Fruit fly (Drosophila melanogaster) whole organism, embryonic: ENCODE data around the gene PAN3.

Experiments
- Ada2b ChIP-seq: fragments of 200-800 bp; sonication (Bioruptor generic); IDR thresholded peaks from 2 replicates; pipeline ENCODE4 v1.3.6; 2022; ENCODE audit warnings: missing biosample characterization, missing genetic modification characterization
- Bdp1 ChIP-seq: fragments of 200-800 bp; sonication (Bioruptor generic); optimal IDR thresholded peaks from 3 replicates; lab custom pipeline; 2016; ENCODE audit warnings: missing biosample characterization, missing genetic modification characterization
- CG11504 ChIP-seq: fragments of 200-800 bp; sonication (Bioruptor generic); optimal IDR thresholded peaks from 3 replicates; lab custom pipeline; 2019; ENCODE audit warnings: missing biosample characterization, mild to moderate bottlenecking, missing genetic modification characterization, moderate library complexity
- CG12071 ChIP-seq: fragments of 200-800 bp; sonication (Bioruptor generic); optimal IDR thresholded peaks from 3 replicates; lab custom pipeline; 2018; ENCODE audit warnings: missing biosample characterization, mild to moderate bottlenecking, missing genetic modification characterization
- CG12391 ChIP-seq: fragments of 200-800 bp; sonication (Bioruptor generic); optimal IDR thresholded peaks from 3 replicates; lab custom pipeline; 2018; ENCODE audit warnings: missing biosample characterization, mild to moderate bottlenecking, missing genetic modification characterization, moderate library complexity
- CG14014 ChIP-seq: fragments of 200-800 bp; sonication (Bioruptor generic); IDR thresholded peaks from 2 replicates; pipeline ENCODE4 v1.3.6; 2022; ENCODE audit warnings: missing biosample characterization, missing genetic modification characterization
- CG1529 ChIP-seq: fragments of 200-800 bp; sonication (Bioruptor generic); optimal IDR thresholded peaks from 3 replicates; lab custom pipeline; 2018; ENCODE audit warnings: missing biosample characterization, missing genetic modification characterization
- CG15514 ChIP-seq: fragments of 200-800 bp; sonication (Bioruptor generic); optimal IDR thresholded peaks from 3 replicates; lab custom pipeline; 2017; ENCODE audit warnings: missing biosample characterization, missing genetic modification characterization, mild to moderate bottlenecking, moderate library complexity, missing genetic modification reagents
- CG2116 ChIP-seq: fragments of 200-800 bp; sonication (Bioruptor generic); optimal IDR thresholded peaks from 3 replicates; lab custom pipeline; 2018; ENCODE audit warnings: missing biosample characterization, mild to moderate bottlenecking, missing genetic modification characterization
- CG2202 ChIP-seq: fragments of 200-800 bp; sonication (Bioruptor generic); optimal IDR thresholded peaks from 2 replicates; lab custom pipeline; 2018; ENCODE audit warnings: missing biosample characterization, mild to moderate bottlenecking, missing genetic modification characterization
- CG31224 ChIP-seq: fragments of 200-800 bp; sonication (Bioruptor generic); IDR thresholded peaks from 2 replicates; pipeline ENCODE4 v1.3.6; 2022; ENCODE audit warnings: missing biosample characterization, missing genetic modification characterization
- CG4282 ChIP-seq: fragments of 200-800 bp; sonication (Bioruptor generic); optimal IDR thresholded peaks from 2 replicates; lab custom pipeline; 2016; ENCODE audit warnings: missing biosample characterization, missing genetic modification characterization
- CG4854 ChIP-seq: fragments of 200-800 bp; sonication (Bioruptor generic); optimal IDR thresholded peaks from 2 replicates; lab custom pipeline; 2016; ENCODE audit warnings: missing biosample characterization, missing genetic modification characterization, inconsistent platforms
- CG6791 ChIP-seq: fragments of 200-800 bp; sonication (Bioruptor generic); IDR thresholded peaks from 3 replicates; pipeline ENCODE4 v1.3.6; 2022; ENCODE audit warnings: missing biosample characterization, missing genetic modification characterization; ENCODE audit not compliant: partially characterized antibody
- CG6813 ChIP-seq: fragments of 200-800 bp; sonication (Bioruptor generic); optimal IDR thresholded peaks from 2 replicates; lab custom pipeline; 2017; ENCODE audit warnings: missing biosample characterization, missing genetic modification characterization, mild to moderate bottlenecking, moderate library complexity, missing genetic modification reagents
- CG8290 ChIP-seq, 3 experiments: fragments of 200-800 bp; sonication (Bioruptor generic); optimal IDR thresholded peaks; 2 replicates each; lab custom pipeline; 2016 to 2019; ENCODE audit warnings: missing biosample characterization in 3 of 3, missing genetic modification characterization in 3 of 3, mild to moderate bottlenecking in 2 of 3, moderate library complexity in 1 of 3
- CG8924 ChIP-seq: fragments of 200-800 bp; optimal IDR thresholded peaks from 3 replicates; lab custom pipeline; 2019; ENCODE audit warnings: missing biosample characterization, mild to moderate bottlenecking, missing genetic modification characterization, moderate library complexity
- Camta ChIP-seq: fragments of 200-800 bp; sonication (Bioruptor generic); optimal IDR thresholded peaks from 2 replicates; lab custom pipeline; 2016; ENCODE audit warnings: missing biosample characterization, missing genetic modification characterization
- Dfd ChIP-seq, 2 experiments: fragments of >200 bp; optimal IDR thresholded peaks; 2 replicates each; lab custom pipeline; 2017; ENCODE audit warnings: missing biosample characterization in 2 of 2, missing genetic modification characterization in 2 of 2
- Doc3 ChIP-seq: fragments of 200-800 bp; sonication (Bioruptor generic); IDR thresholded peaks from 3 replicates; pipeline ENCODE4 v1.3.6; 2022; ENCODE audit warnings: missing biosample characterization, missing genetic modification characterization; ENCODE audit not compliant: partially characterized antibody
- Drgx ChIP-seq: fragments of 200-800 bp; sonication (Bioruptor generic); IDR thresholded peaks from 2 replicates; pipeline ENCODE4 v1.3.6; 2022; ENCODE audit warnings: missing biosample characterization, missing genetic modification characterization
- Hmr ChIP-seq: fragments of 200-800 bp; sonication (Bioruptor generic); optimal IDR thresholded peaks from 3 replicates; lab custom pipeline; 2017; ENCODE audit warnings: mild to moderate bottlenecking, missing biosample characterization, missing genetic modification reagents, missing genetic modification characterization
- Hr78 ChIP-seq, 2 experiments: fragments of 200-800 bp in 1 of 2; fragments of >200 bp in 1 of 2; sonication (Bioruptor generic) in 1 of 2; optimal IDR thresholded peaks; 2 replicates each; lab custom pipeline; 2017 to 2019; ENCODE audit warnings: missing biosample characterization in 2 of 2, missing genetic modification characterization in 2 of 2, mild to moderate bottlenecking in 1 of 2, moderate library complexity in 1 of 2
- MBD-R2 ChIP-seq: fragments of 200-800 bp; sonication (Bioruptor generic); IDR thresholded peaks from 2 replicates; pipeline ENCODE4 v1.3.6; 2022; ENCODE audit warnings: missing biosample characterization, missing genetic modification characterization
- MESR4 ChIP-seq: fragments of 200-800 bp; sonication (Bioruptor generic); optimal IDR thresholded peaks from 2 replicates; lab custom pipeline; 2018; ENCODE audit warnings: missing biosample characterization, mild to moderate bottlenecking, missing genetic modification characterization, moderate library complexity
- NK7.1 ChIP-seq: fragments of 200-800 bp; sonication (Bioruptor generic); optimal IDR thresholded peaks from 3 replicates; lab custom pipeline; 2016; ENCODE audit warnings: missing biosample characterization, missing genetic modification characterization
- NfI ChIP-seq: fragments of 200-800 bp; sonication (Bioruptor generic); optimal IDR thresholded peaks from 3 replicates; lab custom pipeline; 2018; ENCODE audit warnings: missing biosample characterization, mild to moderate bottlenecking, missing genetic modification characterization, moderate library complexity
- Ptx1 ChIP-seq: fragments of 200-800 bp; sonication (Bioruptor generic); IDR thresholded peaks from 2 replicates; pipeline ENCODE4 v1.3.6; 2022; ENCODE audit warnings: missing biosample characterization, missing genetic modification characterization
- Rx ChIP-seq: fragments of 200-800 bp; sonication (Bioruptor generic); IDR thresholded peaks from 2 replicates; pipeline ENCODE4 v1.3.6; 2022; ENCODE audit warnings: missing biosample characterization, missing genetic modification characterization
- ab ChIP-seq: fragments of 200-800 bp; sonication (Bioruptor generic); optimal IDR thresholded peaks from 2 replicates; lab custom pipeline; 2016; ENCODE audit warnings: missing biosample characterization, missing genetic modification characterization
- ase ChIP-seq: fragments of 200-800 bp; sonication (Bioruptor generic); IDR thresholded peaks from 3 replicates; pipeline ENCODE4 v1.3.6; 2022; ENCODE audit warnings: missing biosample characterization, missing genetic modification characterization
- bab2 ChIP-seq: fragments of 200-800 bp; sonication (Bioruptor generic); optimal IDR thresholded peaks from 2 replicates; lab custom pipeline; 2016; ENCODE audit warnings: missing biosample characterization, missing genetic modification characterization
- bcd ChIP-seq: fragments of 200-800 bp; sonication (Bioruptor generic); optimal IDR thresholded peaks from 2 replicates; lab custom pipeline; 2017; ENCODE audit warnings: missing biosample characterization, mild to moderate bottlenecking, missing genetic modification characterization
- chm ChIP-seq: fragments of 200-800 bp; sonication (Bioruptor generic); IDR thresholded peaks from 2 replicates; pipeline ENCODE4 v1.3.6; 2022; ENCODE audit warnings: missing biosample characterization, missing genetic modification characterization
- da ChIP-seq: fragments of 200-800 bp; sonication (Bioruptor generic); optimal IDR thresholded peaks from 2 replicates; lab custom pipeline; 2016; ENCODE audit warnings: missing biosample characterization, missing genetic modification characterization
- dysf ChIP-seq: fragments of 200-800 bp; sonication (Bioruptor generic); IDR thresholded peaks from 3 replicates; pipeline ENCODE4 v1.3.6; 2022; ENCODE audit warnings: missing biosample characterization, missing genetic modification characterization
- jumu ChIP-seq: fragments of 200-800 bp; sonication (Bioruptor generic); optimal IDR thresholded peaks from 3 replicates; lab custom pipeline; 2016; ENCODE audit warnings: missing biosample characterization, missing genetic modification characterization
- mam ChIP-seq: fragments of 200-800 bp; sonication (Bioruptor generic); optimal IDR thresholded peaks from 3 replicates; lab custom pipeline; 2016; ENCODE audit warnings: missing biosample characterization, missing genetic modification characterization
- nom ChIP-seq: fragments of 200-800 bp; sonication (Bioruptor generic); optimal IDR thresholded peaks from 2 replicates; lab custom pipeline; 2017; ENCODE audit warnings: missing biosample characterization, missing genetic modification characterization, mild to moderate bottlenecking, moderate library complexity, missing genetic modification reagents
- odd ChIP-seq: fragments of 200-800 bp; sonication (Bioruptor generic); optimal IDR thresholded peaks from 2 replicates; lab custom pipeline; 2017; ENCODE audit warnings: missing biosample characterization, mild to moderate bottlenecking, missing genetic modification characterization
- ranshi ChIP-seq: fragments of 200-800 bp; sonication (Bioruptor generic); IDR thresholded peaks from 2 replicates; pipeline ENCODE4 v1.3.6; 2022; ENCODE audit warnings: missing biosample characterization, missing genetic modification characterization
- ro ChIP-seq: fragments of 200-800 bp; sonication (Bioruptor generic); IDR thresholded peaks from 2 replicates; pipeline ENCODE4 v1.3.6; 2022; ENCODE audit warnings: missing biosample characterization, missing genetic modification characterization
- sens-2 ChIP-seq: fragments of 200-800 bp; sonication (Bioruptor generic); IDR thresholded peaks from 2 replicates; pipeline ENCODE4 v1.3.6; 2022; ENCODE audit warnings: missing biosample characterization, missing genetic modification characterization
- slp2 ChIP-seq: fragments of 200-800 bp; sonication (Bioruptor generic); optimal IDR thresholded peaks from 2 replicates; lab custom pipeline; 2016; ENCODE audit warnings: missing biosample characterization, missing genetic modification characterization
- tap ChIP-seq: fragments of 200-800 bp; optimal IDR thresholded peaks from 3 replicates; lab custom pipeline; 2019; ENCODE audit warnings: missing biosample characterization, mild to moderate bottlenecking, missing genetic modification characterization, moderate library complexity
- tin ChIP-seq: fragments of 200-800 bp; sonication (Bioruptor generic); optimal IDR thresholded peaks from 3 replicates; lab custom pipeline; 2016; ENCODE audit warnings: missing biosample characterization, missing genetic modification characterization
- wor ChIP-seq: fragments of 200-800 bp; sonication (Bioruptor generic); IDR thresholded peaks from 2 replicates; pipeline ENCODE4 v1.3.6; 2022; ENCODE audit warnings: missing biosample characterization, missing genetic modification characterization
- zen ChIP-seq: fragments of 200-800 bp; sonication (Bioruptor generic); optimal IDR thresholded peaks from 3 replicates; lab custom pipeline; 2018; ENCODE audit warnings: missing biosample characterization, mild to moderate bottlenecking, missing genetic modification characterization, moderate library complexity
- zf30C ChIP-seq: fragments of 200-800 bp; sonication (Bioruptor generic); optimal IDR thresholded peaks from 3 replicates; lab custom pipeline; 2018; ENCODE audit warnings: missing biosample characterization, mild to moderate bottlenecking, missing genetic modification characterization

PAN3 gene

DNA sequence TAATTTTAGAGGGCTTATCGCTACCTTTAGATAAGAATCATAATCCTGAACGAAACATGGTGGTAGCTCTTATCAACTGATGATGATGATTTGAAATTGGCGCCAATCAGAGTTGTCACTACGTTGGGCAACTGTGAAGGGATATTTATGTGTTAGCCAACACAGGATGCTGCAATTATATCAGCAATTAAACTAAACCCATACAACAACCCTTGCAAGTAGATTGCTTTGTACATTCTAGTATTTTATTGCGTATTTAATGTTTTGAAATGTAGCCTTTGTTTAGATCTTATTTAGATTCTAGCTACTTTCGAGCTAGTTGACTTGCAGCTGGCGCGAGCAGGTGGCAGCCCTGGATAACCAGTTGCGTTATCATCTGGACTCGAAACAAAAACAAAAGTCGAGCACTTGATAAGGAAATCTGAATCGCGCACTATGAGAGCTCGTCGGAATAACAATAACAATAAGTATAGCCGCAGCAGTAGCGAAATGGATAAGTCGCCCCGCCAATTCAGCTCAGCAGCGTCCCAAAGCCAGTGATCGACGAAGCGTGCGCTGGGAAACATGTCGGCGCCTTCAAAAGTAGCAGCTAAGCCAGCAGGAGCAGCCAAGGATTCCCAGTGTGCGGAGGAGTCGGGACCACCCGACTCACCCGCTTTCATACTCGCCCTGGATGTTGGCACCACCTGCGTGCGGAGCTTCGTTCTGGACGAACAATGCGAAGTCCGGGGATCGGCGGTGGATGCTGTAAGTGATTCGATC lies 18.6 kb upstream of the PAN3 start, which contains the start of gene CG1271 (continued):
- no peak for TF ChIP-seq Hr78 (GFP tag; optimal IDR thresholded peaks at IDR 0.05; lab: Kevin White, UChicago)
- TF ChIP-seq CG8924 (tag; lab: Kevin White, UChicago) = peak; percentile 61
- peak; percentile 43 for TF ChIP-seq Camta (GFP tag; lab: Kevin White, UChicago)
- peak; percentile 42 for TF ChIP-seq slp2 (GFP tag; lab: Kevin White, UChicago)
- peak; percentile 70 for TF ChIP-seq bcd
- TF ChIP-seq Ptx1 = peak; percentile 69
- peak; percentile 11 for TF ChIP-seq CG12071 (GFP tag; lab: Kevin White, UChicago)
- TF ChIP-seq Doc3 = no peak
- TF ChIP-seq Rx = peak; percentile 25; the same call in 1 of the 2 replicates
- peak; percentile 82 for TF ChIP-seq zen (tag; lab: Kevin White, UChicago)
- peak; percentile 66 for TF ChIP-seq NfI (GFP tag; lab: Kevin White, UChicago)
- TF ChIP-seq CG4854 = peak; percentile 64
- TF ChIP-seq ranshi = no peak
- TF ChIP-seq MESR4 = no peak
- TF ChIP-seq CG11504 (tag; lab: Kevin White, UChicago) = no peak
- peak; percentile 34 for TF ChIP-seq da (GFP tag; lab: Kevin White, UChicago)
- peak; percentile 72 for TF ChIP-seq bab2 (GFP tag; lab: Kevin White, UChicago)
- TF ChIP-seq nom (GFP tag; lab: Kevin White, UChicago) = peak; percentile 52
- TF ChIP-seq CG2202 (tag; lab: Kevin White, UChicago) = no peak
- no peak for TF ChIP-seq wor (GFP tag; lab: Robert Waterston, UW)
- no peak for TF ChIP-seq chm (GFP tag; lab: Robert Waterston, UW)
- peak; percentile 74 for TF ChIP-seq jumu (GFP tag; lab: Kevin White, UChicago)
- TF ChIP-seq MBD-R2 (GFP tag; lab: Robert Waterston, UW) = peak; percentile 47
- no peak for TF ChIP-seq ro (GFP tag; lab: Robert Waterston, UW)
- peak; percentile 92 for TF ChIP-seq CG2116 (GFP tag; lab: Kevin White, UChicago)
- no peak for TF ChIP-seq ab (GFP tag; lab: Kevin White, UChicago)
- TF ChIP-seq dysf (GFP tag; lab: Robert Waterston, UW) = peak; percentile 69; the same call in 2 of the 3 replicates
- TF ChIP-seq Hmr (GFP tag; lab: Kevin White, UChicago) = no peak
- peak; percentile 68 for TF ChIP-seq CG12391
- TF ChIP-seq CG8290 (GFP tag; optimal IDR thresholded peaks at IDR 0.05; lab: Kevin White, UChicago) = peak; percentile 73
- TF ChIP-seq CG8290 (tag; optimal IDR thresholded peaks at IDR 0.05; lab: Kevin White, UChicago) = peak; percentile 70 to 80
- peak; percentile 28 for TF ChIP-seq Bdp1
- TF ChIP-seq zf30C (GFP tag; lab: Kevin White, UChicago) = no peak
- TF ChIP-seq CG14014 = peak; percentile 66
- peak; percentile 35 for TF ChIP-seq odd (GFP tag; lab: Kevin White, UChicago)
- TF ChIP-seq CG4282 = peak; percentile 29
- peak; percentile 60 for TF ChIP-seq tap (tag; lab: Kevin White, UChicago)
- TF ChIP-seq ase (GFP tag; lab: Robert Waterston, UW) = peak; percentile 56; the same call in 2 of the 3 replicates
- TF ChIP-seq mam (GFP tag; lab: Kevin White, UChicago) = peak; percentile 73
- no peak for TF ChIP-seq Dfd (GFP tag; optimal IDR thresholded peaks at IDR 0.05; lab: Kevin White, UChicago)
- 0 out of 2 replicates have a peak, but pooled peaks have one; percentile 5 for TF ChIP-seq CG31224 (GFP tag; lab: Robert Waterston, UW)
- peak; percentile 14 for TF ChIP-seq NK7.1
- 0 out of 2 replicates have a peak, but pooled peaks have one; percentile 25 for TF ChIP-seq sens-2 (GFP tag; lab: Robert Waterston, UW)
- no peak for TF ChIP-seq Drgx
- no peak for TF ChIP-seq CG6813
- TF ChIP-seq CG1529 (GFP tag; lab: Kevin White, UChicago) = peak; percentile 20
- peak; percentile 68 for TF ChIP-seq tin (GFP tag; lab: Kevin White, UChicago)
- 0 out of 2 replicates have a peak, but pooled peaks have one; percentile 25 for TF ChIP-seq Ada2b (GFP tag; lab: Robert Waterston, UW)
- no peak for TF ChIP-seq CG6791 (GFP tag; lab: Robert Waterston, UW)
- peak; percentile 86 for TF ChIP-seq CG15514 (GFP tag; lab: Kevin White, UChicago)
